Worm (Caenorhabditis elegans) whole organism, midembryonic: ENCODE data around the gene Y8A9A.2.

Source experiments
- T22C8.4 ChIP-seq: fragments of 200-800 bp; sonication (Bioruptor generic); IDR thresholded peaks from 2 replicates; pipeline ENCODE4 v1.3.6; 2022; ENCODE audit warnings: missing genetic modification characterization, missing compliant biosample characterization
- cog-1 ChIP-seq: sonication (generic microtip); optimal IDR thresholded peaks from 2 replicates; lab custom pipeline; 2016; ENCODE audit warnings: missing genetic modification characterization, missing compliant biosample characterization
- flt-1 ChIP-seq: fragments of 200-800 bp; sonication (Bioruptor generic); IDR thresholded peaks from 2 replicates; pipeline ENCODE4 v1.3.6; 2022; ENCODE audit warnings: missing genetic modification characterization, missing compliant biosample characterization
- klf-2 ChIP-seq: fragments of 200-800 bp; sonication (Bioruptor generic); conservative IDR thresholded peaks from 2 replicates; pipeline ENCODE4 v1.3.6; 2022; ENCODE audit warnings: missing genetic modification reagents, missing genetic modification characterization, missing compliant biosample characterization
- med-1 ChIP-seq: sonication (generic microtip); optimal IDR thresholded peaks from 2 replicates; lab custom pipeline; 2017; ENCODE audit warnings: missing genetic modification characterization, mild to moderate bottlenecking, missing compliant biosample characterization, antibody characterized with exemption, missing genetic modification reagents; ENCODE audit not compliant: insufficient read depth
- ref-1 ChIP-seq: fragments of 200-800 bp; sonication (Bioruptor generic); conservative IDR thresholded peaks from 2 replicates; pipeline ENCODE4 v1.3.6; 2022; ENCODE audit warnings: missing genetic modification reagents, missing genetic modification characterization, missing compliant biosample characterization
- ztf-29 ChIP-seq: fragments of 200-800 bp; sonication (Bioruptor generic); IDR thresholded peaks from 2 replicates; pipeline ENCODE4 v1.3.6; 2022; ENCODE audit warnings: missing genetic modification reagents, missing genetic modification characterization, missing compliant biosample characterization

- TF ChIP-seq T22C8.4 (GFP tag; lab: Robert Waterston, UW) (no peak), cog-1 (tag; lab: Kevin White, UChicago) (no peak), flt-1 (no peak), med-1 (GFP tag; lab: Kevin White, UChicago) (no peak), klf-2 (no peak), ref-1 (GFP tag; lab: Robert Waterston, UW) (no peak), ztf-29 (GFP tag; lab: Robert Waterston, UW) (no peak)
Observed at ce11 chrII:3753598-3753997, 41.8 kb upstream of the Y8A9A.2 start, which contains the start of gene rcd-1.
